Worm (Caenorhabditis elegans) whole organism, L1 larva: ENCODE data around the gene ZK353.3.

Experiments
- C04F5.9 ChIP-seq: sonication (generic microtip); optimal IDR thresholded peaks from 2 replicates; lab custom pipeline; 2016; ENCODE audit warnings: missing genetic modification characterization, missing compliant biosample characterization
- C16A3.4 ChIP-seq: fragments of 150-350 bp; optimal IDR thresholded peaks from 2 replicates; lab custom pipeline; 2014; ENCODE audit warnings: missing biosample characterization, missing genetic modification characterization
- C34B4.2 ChIP-seq: sonication (generic microtip); optimal IDR thresholded peaks from 2 replicates; lab custom pipeline; 2017; ENCODE audit warnings: mild to moderate bottlenecking, missing genetic modification characterization, missing compliant biosample characterization
- F16B12.6 ChIP-seq: fragments of 150-350 bp; optimal IDR thresholded peaks from 2 replicates; lab custom pipeline; 2014; ENCODE audit warnings: missing biosample characterization, missing genetic modification characterization
- aha-1 ChIP-seq: fragments of 150-350 bp; optimal IDR thresholded peaks from 2 replicates; lab custom pipeline; 2014; ENCODE audit warnings: missing biosample characterization, missing genetic modification characterization
- ama-1 ChIP-seq: fragments of 150-350 bp; optimal IDR thresholded peaks from 2 replicates; lab custom pipeline; 2014
- ceh-63 ChIP-seq: fragments of 200-800 bp; sonication (Bioruptor generic); optimal IDR thresholded peaks from 2 replicates; lab custom pipeline; 2018; ENCODE audit warnings: mild to moderate bottlenecking, missing genetic modification characterization, missing compliant biosample characterization
- ceh-8 ChIP-seq: fragments of 200-800 bp; sonication (Bioruptor generic); optimal IDR thresholded peaks from 2 replicates; lab custom pipeline; 2018; ENCODE audit warnings: mild to moderate bottlenecking, missing genetic modification characterization, moderate library complexity, missing compliant biosample characterization
- ceh-82 ChIP-seq, 3 experiments: fragments of 150-350 bp in 1 of 3; sonication (generic microtip) in 2 of 3; optimal IDR thresholded peaks; 2 replicates each; lab custom pipeline; 2014 to 2017; ENCODE audit warnings: missing biosample characterization in 3 of 3, missing genetic modification characterization in 3 of 3
- ceh-88 ChIP-seq: fragments of 200-800 bp; sonication (Bioruptor generic); IDR thresholded peaks from 2 replicates; pipeline ENCODE4 v1.3.6; 2022; ENCODE audit warnings: missing genetic modification characterization, missing compliant biosample characterization
- ceh-90 ChIP-seq: sonication (generic microtip); optimal IDR thresholded peaks from 2 replicates; lab custom pipeline; 2016; ENCODE audit warnings: missing genetic modification characterization, missing compliant biosample characterization
- ces-1 ChIP-seq: fragments of 150-350 bp; optimal IDR thresholded peaks from 2 replicates; lab custom pipeline; 2014; ENCODE audit warnings: missing biosample characterization, missing genetic modification reagents, missing genetic modification characterization
- dsc-1 ChIP-seq: sonication (generic microtip); optimal IDR thresholded peaks from 2 replicates; lab custom pipeline; 2016; ENCODE audit warnings: mild to moderate bottlenecking, missing genetic modification characterization, missing compliant biosample characterization
- efl-1 ChIP-seq, 4 experiments: fragments of 150-350 bp; optimal IDR thresholded peaks in 3 of 4; peaks in 1 of 4; 1 replicate in 1 of 4; 2 replicates in 3 of 4; lab custom pipeline; 2014; ENCODE audit warnings: missing biosample characterization in 2 of 4, missing genetic modification characterization in 2 of 4, missing genetic modification reagents in 2 of 4
- egl-27 ChIP-seq, 2 experiments: fragments of 150-350 bp in 1 of 2; sonication (generic microtip); optimal IDR thresholded peaks; 3 replicates each; lab custom pipeline; 2017 to 2018; ENCODE audit warnings: missing biosample characterization in 2 of 2, missing genetic modification characterization in 2 of 2, missing genetic modification reagents in 2 of 2
- elt-3 ChIP-seq, 6 experiments: fragments of 150-350 bp in 1 of 6; sonication (generic microtip); optimal IDR thresholded peaks; 2 replicates each; lab custom pipeline; 2017 to 2018; ENCODE audit warnings: missing biosample characterization in 6 of 6, missing genetic modification characterization in 6 of 6, inconsistent platforms in 1 of 6
- fkh-4 ChIP-seq: sonication (generic microtip); optimal IDR thresholded peaks from 2 replicates; lab custom pipeline; 2016; ENCODE audit warnings: missing compliant biosample characterization, missing genetic modification characterization, borderline replicate concordance
- fkh-8 ChIP-seq: sonication (generic microtip); optimal IDR thresholded peaks from 2 replicates; lab custom pipeline; 2016; ENCODE audit warnings: mild to moderate bottlenecking, missing genetic modification characterization, missing compliant biosample characterization
- fos-1 ChIP-seq: fragments of 150-350 bp; optimal IDR thresholded peaks from 2 replicates; lab custom pipeline; 2014; ENCODE audit warnings: missing biosample characterization, missing genetic modification characterization
- grh-1 ChIP-seq: fragments of 200-800 bp; sonication (Bioruptor generic); IDR thresholded peaks from 2 replicates; pipeline ENCODE4 v1.3.6; 2022; ENCODE audit warnings: missing genetic modification reagents, missing genetic modification characterization, missing compliant biosample characterization
- hlh-17 ChIP-seq: fragments of 200-800 bp; sonication (Bioruptor generic); optimal IDR thresholded peaks from 2 replicates; lab custom pipeline; 2018; ENCODE audit warnings: missing genetic modification characterization, mild to moderate bottlenecking, missing compliant biosample characterization, moderate library complexity, borderline replicate concordance
- hlh-4 ChIP-seq: sonication (generic microtip); optimal IDR thresholded peaks from 2 replicates; lab custom pipeline; 2016; ENCODE audit warnings: mild to moderate bottlenecking, missing genetic modification characterization, missing compliant biosample characterization
- irx-1 ChIP-seq: sonication (generic microtip); optimal IDR thresholded peaks from 2 replicates; lab custom pipeline; 2016; ENCODE audit warnings: missing genetic modification characterization, missing compliant biosample characterization
- isw-1 ChIP-seq: fragments of 200-800 bp; sonication (Bioruptor generic); IDR thresholded peaks from 2 replicates; pipeline ENCODE4 v1.3.6; 2022; ENCODE audit warnings: missing genetic modification characterization, missing compliant biosample characterization
- jun-1 ChIP-seq: fragments of 150-350 bp; optimal IDR thresholded peaks from 2 replicates; lab custom pipeline; 2014; ENCODE audit warnings: missing biosample characterization, missing genetic modification reagents, missing genetic modification characterization
- lin-15B ChIP-seq: fragments of 150-350 bp; sonication (generic microtip); optimal IDR thresholded peaks from 3 replicates; lab custom pipeline; 2014; ENCODE audit warnings: missing biosample characterization, missing genetic modification characterization
- lin-39 ChIP-seq: fragments of 150-350 bp; optimal IDR thresholded peaks from 2 replicates; lab custom pipeline; 2014; ENCODE audit warnings: missing biosample characterization, missing genetic modification reagents, missing genetic modification characterization
- lsy-2 ChIP-seq, 2 experiments: fragments of 150-350 bp; optimal IDR thresholded peaks; 2 replicates each; lab custom pipeline; 2014; ENCODE audit warnings: missing biosample characterization in 2 of 2, missing genetic modification characterization in 2 of 2
- mab-9 ChIP-seq: fragments of 200-800 bp; sonication (Bioruptor generic); IDR thresholded peaks from 2 replicates; pipeline ENCODE4 v1.3.6; 2022; ENCODE audit warnings: missing genetic modification reagents, missing genetic modification characterization, missing compliant biosample characterization
- mdl-1 ChIP-seq, 2 experiments: fragments of 150-350 bp; optimal IDR thresholded peaks; 2 replicates each; lab custom pipeline; 2014 to 2017; ENCODE audit warnings: missing biosample characterization in 2 of 2, missing genetic modification characterization in 2 of 2, inconsistent platforms in 1 of 2
- mep-1 ChIP-seq: fragments of 150-350 bp; optimal IDR thresholded peaks from 2 replicates; lab custom pipeline; 2014; ENCODE audit warnings: missing biosample characterization, missing genetic modification characterization
- nhr-11 ChIP-seq: fragments of 150-350 bp; optimal IDR thresholded peaks from 2 replicates; lab custom pipeline; 2014; ENCODE audit warnings: missing biosample characterization, missing genetic modification characterization
- nhr-12 ChIP-seq: sonication (generic microtip); optimal IDR thresholded peaks from 2 replicates; lab custom pipeline; 2017; ENCODE audit warnings: missing biosample characterization, missing genetic modification characterization
- nhr-19 ChIP-seq: fragments of 200-800 bp; sonication (Bioruptor generic); conservative IDR thresholded peaks from 2 replicates; pipeline ENCODE4 v1.3.6; 2022; ENCODE audit warnings: missing genetic modification characterization, missing compliant biosample characterization
- nhr-20 ChIP-seq: sonication (generic microtip); optimal IDR thresholded peaks from 2 replicates; lab custom pipeline; 2016; ENCODE audit warnings: mild to moderate bottlenecking, missing genetic modification characterization, missing compliant biosample characterization
- nhr-28 ChIP-seq: fragments of 150-350 bp; optimal IDR thresholded peaks from 2 replicates; lab custom pipeline; 2014; ENCODE audit warnings: missing biosample characterization, missing genetic modification characterization
- nhr-71 ChIP-seq: sonication (generic microtip); optimal IDR thresholded peaks from 2 replicates; lab custom pipeline; 2016; ENCODE audit warnings: mild to moderate bottlenecking, missing genetic modification characterization, moderate library complexity, missing compliant biosample characterization
- nhr-76 ChIP-seq: sonication (generic microtip); optimal IDR thresholded peaks from 2 replicates; lab custom pipeline; 2017; ENCODE audit warnings: missing biosample characterization, missing genetic modification characterization
- nhr-85 ChIP-seq: sonication (generic microtip); peaks from one replicate; lab custom pipeline; 2016; ENCODE audit warnings: missing genetic modification characterization, inconsistent platforms, missing compliant biosample characterization
- nhr-90 ChIP-seq: sonication (generic microtip); optimal IDR thresholded peaks from 2 replicates; lab custom pipeline; 2016; ENCODE audit warnings: mild to moderate bottlenecking, missing genetic modification characterization, missing compliant biosample characterization; ENCODE audit not compliant: poor library complexity
- pax-3 ChIP-seq: fragments of 200-800 bp; sonication (Bioruptor generic); optimal IDR thresholded peaks from 2 replicates; lab custom pipeline; 2018; ENCODE audit warnings: mild to moderate bottlenecking, missing genetic modification characterization, moderate library complexity, missing compliant biosample characterization
- pqm-1 ChIP-seq: sonication (generic microtip); optimal IDR thresholded peaks from 3 replicates; lab custom pipeline; 2017; ENCODE audit warnings: missing biosample characterization, missing genetic modification characterization
- rnt-1 ChIP-seq: sonication (generic microtip); optimal IDR thresholded peaks from 2 replicates; lab custom pipeline; 2016; ENCODE audit warnings: mild to moderate bottlenecking, missing genetic modification characterization, moderate library complexity, missing compliant biosample characterization
- skn-1 ChIP-seq: fragments of 150-350 bp; optimal IDR thresholded peaks from 2 replicates; lab custom pipeline; 2014; ENCODE audit warnings: missing biosample characterization, missing genetic modification characterization
- snu-23 ChIP-seq: sonication (generic microtip); optimal IDR thresholded peaks from 2 replicates; lab custom pipeline; 2016; ENCODE audit warnings: missing genetic modification characterization, missing compliant biosample characterization
- sptf-1 ChIP-seq: fragments of 150-350 bp; optimal IDR thresholded peaks from 2 replicates; lab custom pipeline; 2014; ENCODE audit warnings: missing biosample characterization, missing genetic modification characterization
- tbx-2 ChIP-seq: sonication (generic microtip); optimal IDR thresholded peaks from 2 replicates; lab custom pipeline; 2016; ENCODE audit warnings: missing genetic modification characterization, missing compliant biosample characterization
- unc-130 ChIP-seq: fragments of 150-350 bp; optimal IDR thresholded peaks from 2 replicates; lab custom pipeline; 2017; ENCODE audit warnings: missing biosample characterization, missing genetic modification characterization, inconsistent platforms
- unc-30 ChIP-seq: sonication (generic microtip); optimal IDR thresholded peaks from 2 replicates; lab custom pipeline; 2017; ENCODE audit warnings: missing biosample characterization, missing genetic modification characterization
- unc-86 ChIP-seq: sonication (generic microtip); optimal IDR thresholded peaks from 2 replicates; lab custom pipeline; 2016; ENCODE audit warnings: missing genetic modification characterization, missing compliant biosample characterization
- zag-1 ChIP-seq: fragments of 150-350 bp; optimal IDR thresholded peaks from 2 replicates; lab custom pipeline; 2014; ENCODE audit warnings: missing biosample characterization, missing genetic modification characterization
- zip-4 ChIP-seq: fragments of 200-800 bp; sonication (Bioruptor generic); optimal IDR thresholded peaks from 2 replicates; lab custom pipeline; 2018; ENCODE audit warnings: mild to moderate bottlenecking, missing genetic modification characterization, moderate library complexity, missing compliant biosample characterization
- ztf-11 ChIP-seq, 2 experiments: sonication (generic microtip); optimal IDR thresholded peaks; 2 replicates each; lab custom pipeline; 2016 to 2017; ENCODE audit warnings: missing genetic modification characterization in 2 of 2, missing biosample characterization in 1 of 2, missing compliant biosample characterization in 1 of 2

The ZK353.3 gene

ce11 chrIII:8358213-8358672 is 37.5 kb upstream of the ZK353.3 start, which contains the start of the genes R05D3.8 and rfp-1 (continued):
- peak; percentile 28 for TF ChIP-seq irx-1 (tag; lab: Kevin White, UChicago)
- no peak for TF ChIP-seq egl-27 (tag; optimal IDR thresholded peaks at IDR 0.05; lab: Kevin White, UChicago)
- TF ChIP-seq ztf-11 (tag; optimal IDR thresholded peaks at IDR 0.05; lab: Kevin White, UChicago): peak in 1 of 2 experiments; percentile 9
- no peak for TF ChIP-seq fkh-4 (tag; lab: Kevin White, UChicago)
- peak; percentile 77 for TF ChIP-seq fkh-8 (tag; lab: Kevin White, UChicago)
- peak in 1 of 2 experiments; percentile 67 for TF ChIP-seq mdl-1 (tag; optimal IDR thresholded peaks at IDR 0.05; lab: Kevin White, UChicago)
- peak; percentile 91 for TF ChIP-seq C16A3.4
- TF ChIP-seq isw-1 (GFP tag; lab: Robert Waterston, UW): peak; percentile 60
- TF ChIP-seq nhr-20: peak; percentile 79
- TF ChIP-seq sptf-1 (tag; lab: Kevin White, UChicago): no peak
- peak; percentile 66 for TF ChIP-seq grh-1 (GFP tag; lab: Robert Waterston, UW)
- TF ChIP-seq jun-1: no peak
- no peak for TF ChIP-seq ces-1 (GFP tag; lab: Kevin White, UChicago)
- TF ChIP-seq C34B4.2 (tag; lab: Kevin White, UChicago): no peak
- no peak for TF ChIP-seq nhr-11 (tag; lab: Kevin White, UChicago)
- TF ChIP-seq ceh-63: no peak
- TF ChIP-seq unc-86: peak; percentile 63
- no peak for TF ChIP-seq zip-4 (GFP tag; lab: Kevin White, UChicago)
- TF ChIP-seq zag-1 (tag; lab: Kevin White, UChicago): no peak
- TF ChIP-seq pax-3 (tag; lab: Kevin White, UChicago): no peak
- peak; percentile 58 to 88 (median 61) for TF ChIP-seq ceh-82 (tag; optimal IDR thresholded peaks at IDR 0.05; lab: Kevin White, UChicago)
- TF ChIP-seq pqm-1 (tag; lab: Kevin White, UChicago): no peak
- no peak for TF ChIP-seq nhr-76 (tag; lab: Kevin White, UChicago)
- TF ChIP-seq lin-39 (tag; lab: Kevin White, UChicago): peak; percentile 44
- peak; percentile 82 for TF ChIP-seq fos-1 (tag; lab: Kevin White, UChicago)
- 0 out of 2 replicates have a peak, but pooled peaks have one; percentile 36 for TF ChIP-seq ceh-88 (GFP tag; lab: Robert Waterston, UW)
- peak; percentile 52 for TF ChIP-seq dsc-1 (tag; lab: Kevin White, UChicago)
- no peak for TF ChIP-seq aha-1 (tag; lab: Kevin White, UChicago)
- TF ChIP-seq tbx-2 (tag; lab: Kevin White, UChicago): peak; percentile 76
- peak; percentile 58 for TF ChIP-seq C04F5.9
- peak; percentile 59 for TF ChIP-seq skn-1
- TF ChIP-seq unc-30 (tag; lab: Kevin White, UChicago): no peak
- no peak for TF ChIP-seq nhr-28 (tag; lab: Kevin White, UChicago)
- peak; percentile 91 for TF ChIP-seq mep-1 (tag; lab: Kevin White, UChicago)
- TF ChIP-seq ceh-90: no peak
- TF ChIP-seq unc-130 (tag; lab: Kevin White, UChicago): peak; percentile 71
- peak; percentile 92 for TF ChIP-seq lin-15B (tag; lab: Kevin White, UChicago)
- peak; percentile 88 for TF ChIP-seq snu-23 (GFP tag; lab: Kevin White, UChicago)
- 0 out of 2 replicates have a peak, but pooled peaks have one; percentile 7 for TF ChIP-seq mab-9 (GFP tag; lab: Robert Waterston, UW)
- peak; percentile 85 for TF ChIP-seq nhr-71 (tag; lab: Kevin White, UChicago)
- TF ChIP-seq nhr-85: peak; percentile 88
- TF ChIP-seq ceh-8 (GFP tag; lab: Kevin White, UChicago): no peak
- TF ChIP-seq rnt-1 (tag; lab: Kevin White, UChicago): peak; percentile 79
- no peak for TF ChIP-seq ama-1 (lab: Kevin White, UChicago)
- peak; percentile 98 to 99 for TF ChIP-seq lsy-2 (tag; optimal IDR thresholded peaks at IDR 0.05; lab: Kevin White, UChicago)
- peak; percentile 89 to 92 for TF ChIP-seq efl-1 (optimal IDR thresholded peaks at IDR 0.05; lab: Kevin White, UChicago)
- TF ChIP-seq efl-1 (GFP tag; optimal IDR thresholded peaks at IDR 0.05 in 1 of 2; lab: Kevin White, UChicago): peak; percentile 80 to 97
- TF ChIP-seq nhr-12 (tag; lab: Kevin White, UChicago): no peak
- no peak for TF ChIP-seq hlh-4 (tag; lab: Kevin White, UChicago)
- TF ChIP-seq F16B12.6: peak; percentile 53
- TF ChIP-seq nhr-19 (GFP tag; lab: Robert Waterston, UW): peak; percentile 68
- TF ChIP-seq hlh-17 (GFP tag; lab: Kevin White, UChicago): no peak
- peak; percentile 63 for TF ChIP-seq nhr-90 (tag; lab: Kevin White, UChicago)
- peak in 3 of 6 experiments; percentile 4 to 74 (median 20) for TF ChIP-seq elt-3 (tag; optimal IDR thresholded peaks at IDR 0.05; lab: Kevin White, UChicago)
